Worm (Caenorhabditis elegans): ENCODE measurements around the gene C09E7.7.

DNA sequence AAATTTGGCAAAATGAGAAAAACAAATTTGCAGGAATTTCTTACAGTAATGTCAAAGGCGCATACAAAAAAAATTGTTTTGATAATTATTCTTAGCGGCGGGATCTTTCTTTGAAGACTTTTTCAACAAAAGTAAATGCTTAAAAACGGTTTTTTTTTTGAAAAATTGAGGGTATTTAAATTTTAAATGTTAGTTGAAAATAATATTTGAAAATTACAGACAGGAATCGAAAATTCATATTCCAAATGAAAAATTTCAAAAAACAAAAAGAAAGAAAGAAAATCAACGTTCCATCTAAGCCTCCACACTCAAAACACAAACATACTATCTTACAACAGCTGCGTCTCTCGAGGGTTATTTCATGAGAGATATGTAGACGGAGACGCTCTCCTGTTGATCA lies 26.1 kb upstream of the C09E7.7 start:
- TF ChIP-seq nfya-1 (tag; optimal IDR thresholded peaks at IDR 0.05) (no peak), ceh-48 (tag; optimal IDR thresholded peaks at IDR 0.05) (no peak), ceh-45 (GFP tag; IDR thresholded peaks at IDR 0.05) (no peak), pha-4 (tag; optimal IDR thresholded peaks at IDR 0.05) (no peak), T23F11.4 (GFP tag; optimal IDR thresholded peaks at IDR 0.05) (no peak), unc-86 (tag; optimal IDR thresholded peaks at IDR 0.05) (no peak), hlh-13 (GFP tag; optimal IDR thresholded peaks at IDR 0.05) (no peak)
